Worm (Caenorhabditis elegans): ENCODE measurements around the gene vha-20.

The vha-20 gene

ce11 chrX:14113347-14113746 is 51.0 kb downstream of the vha-20 start, which contains the start of gene nhr-281:
Gene nhr-281 (minus strand): TSS chrX:14113447.
- TF ChIP-seq nhr-11 (tag; optimal IDR thresholded peaks at IDR 0.05) (no peak), ceh-2 (tag; optimal IDR thresholded peaks at IDR 0.05) (no peak), lim-6 (tag; optimal IDR thresholded peaks at IDR 0.05) (no peak), madf-2 (tag; optimal IDR thresholded peaks at IDR 0.05) (no peak), unc-3 (GFP tag; conservative IDR thresholded peaks at IDR 0.05) (no peak), unc-3 (tag; optimal IDR thresholded peaks at IDR 0.05) (no peak), sox-2 (GFP tag; IDR thresholded peaks at IDR 0.05) (no peak), hlh-13 (GFP tag; optimal IDR thresholded peaks at IDR 0.05) (no peak), C38D4.7 (GFP tag; optimal IDR thresholded peaks at IDR 0.05) (no peak), ceh-14 (tag; optimal IDR thresholded peaks at IDR 0.05) (no peak), ttx-3 (tag; optimal IDR thresholded peaks at IDR 0.05) (no peak), C08G9.2 (tag; optimal IDR thresholded peaks at IDR 0.05) (no peak), ceh-34 (tag; optimal IDR thresholded peaks at IDR 0.05) (no peak), K09A11.1 (tag; optimal IDR thresholded peaks at IDR 0.05; ENCODE audit: insufficient read depth) (no peak), fkh-10 (GFP tag; optimal IDR thresholded peaks at IDR 0.05) (no peak), ceh-19 (GFP tag; optimal IDR thresholded peaks at IDR 0.05) (no peak), Y22D7AL.16 (tag; optimal IDR thresholded peaks at IDR 0.05) (no peak), pha-4 (tag; optimal IDR thresholded peaks at IDR 0.05) (no peak), ref-2 (tag; optimal IDR thresholded peaks at IDR 0.05) (no peak), dve-1 (tag; optimal IDR thresholded peaks at IDR 0.05) (no peak), eyg-1 (tag; optimal IDR thresholded peaks at IDR 0.05) (no peak)

All from whole organism, late embryonic.